Worm (Caenorhabditis elegans): ENCODE results near the gene AH10.2.
"Not testable (repeated sequence)": the region's sequence is repeated elsewhere in the genome, so short reads cannot be mapped to it uniquely, and the experiment has no call there.

AH10.2 gene

ce11 chrV:14205214-14205613 lies 48.6 kb downstream of the AH10.2 start, which contains the start of gene T16A9.3:
T16A9.3 (plus strand) TSS chrV:14205514.
- TF ChIP-seq tab-1 (GFP tag; IDR thresholded peaks at IDR 0.05); flt-1 (GFP tag; IDR thresholded peaks at IDR 0.05); med-1 (GFP tag; optimal IDR thresholded peaks at IDR 0.05; ENCODE audit: insufficient read depth): not testable (repeated sequence)

Measured in whole organism, midembryonic.